Worm (Caenorhabditis elegans): Measurements from ENCODE around the gene fkh-6.

- TF ChIP-seq zag-1 (tag; optimal IDR thresholded peaks at IDR 0.05) (no peak), nhr-23 (tag; optimal IDR thresholded peaks at IDR 0.05) (no peak)
Observed at ce11 chrII:4350888-4351287, 32.3 kb downstream of the fkh-6 start, which contains the start of gene H20J04.9.

Data from whole organism, L2 larva.